Fruit fly (Drosophila melanogaster): ENCODE results near the gene nej.

Gene nej

dm6 chrX:9687623-9688022 is 757 bp upstream of the nej start (continued):
- TF ChIP-seq gcm2 (GFP tag; optimal IDR thresholded peaks at IDR 0.05) (peak; percentile 88), CG10267 (tag; optimal IDR thresholded peaks at IDR 0.05) (peak; percentile 95), zen (tag; optimal IDR thresholded peaks at IDR 0.05) (peak; percentile 96), jing (GFP tag; optimal IDR thresholded peaks at IDR 0.05) (peak; percentile 87), dmrt11E (tag; optimal IDR thresholded peaks at IDR 0.05) (peak; percentile 94), peb (GFP tag; IDR thresholded peaks at IDR 0.05) (peak; percentile 76), Poxn (GFP tag; IDR thresholded peaks at IDR 0.05) (peak; percentile 77), bcd (GFP tag; optimal IDR thresholded peaks at IDR 0.05) (peak; percentile 97), CG34376 (GFP tag; optimal IDR thresholded peaks at IDR 0.05) (peak; percentile 97), CG4854 (GFP tag; optimal IDR thresholded peaks at IDR 0.05) (peak; percentile 92), CG10565 (GFP tag; optimal IDR thresholded peaks at IDR 0.05) (peak; percentile 86), zfh2 (GFP tag; optimal IDR thresholded peaks at IDR 0.05) (peak; percentile 81), dysf (GFP tag; IDR thresholded peaks at IDR 0.05) (peak; percentile 93), sens (GFP tag) (peak; percentile 98), lab (GFP tag; optimal IDR thresholded peaks at IDR 0.05) (peak; percentile 97), CG12236 (GFP tag; optimal IDR thresholded peaks at IDR 0.05) (peak; percentile 59), CG8765 (GFP tag; IDR thresholded peaks at IDR 0.05) (peak; percentile 85), Abd-B (GFP tag; optimal IDR thresholded peaks at IDR 0.05) (peak; percentile 90), dimm (GFP tag; IDR thresholded peaks at IDR 0.05) (peak; percentile 76), CG4328 (GFP tag; optimal IDR thresholded peaks at IDR 0.05) (peak; percentile 95), CG42726 (GFP tag; IDR thresholded peaks at IDR 0.05; ENCODE audit: partially characterized antibody) (peak; percentile 68), ci (GFP tag; IDR thresholded peaks at IDR 0.05) (peak; percentile 97), CG1832 (GFP tag; optimal IDR thresholded peaks at IDR 0.05) (no peak), CG31441 (GFP tag; IDR thresholded peaks at IDR 0.05) (peak; percentile 99), CG4617 (GFP tag; optimal IDR thresholded peaks at IDR 0.05; ENCODE audit: borderline replicate concordance) (peak; percentile 69), CG16779 (GFP tag; IDR thresholded peaks at IDR 0.05) (peak; percentile 94), fu2 (GFP tag; optimal IDR thresholded peaks at IDR 0.05) (peak; percentile 73), CG17361 (GFP tag; IDR thresholded peaks at IDR 0.05) (peak; percentile 95), CG15011 (GFP tag; optimal IDR thresholded peaks at IDR 0.05) (peak; percentile 93), Fer2 (tag; optimal IDR thresholded peaks at IDR 0.05) (peak; percentile 89), BtbVII (GFP tag; optimal IDR thresholded peaks at IDR 0.05) (peak; percentile 96), CG3281 (GFP tag; optimal IDR thresholded peaks at IDR 0.05) (peak; percentile 97), CG6175 (GFP tag; IDR thresholded peaks at IDR 0.05) (peak; percentile 92), hbn (GFP tag; IDR thresholded peaks at IDR 0.05; ENCODE audit: partially characterized antibody) (no peak), pros (GFP tag; optimal IDR thresholded peaks at IDR 0.05) (peak; percentile 78), CG3995 (GFP tag; optimal IDR thresholded peaks at IDR 0.05) (peak; percentile 38), wek (GFP tag; optimal IDR thresholded peaks at IDR 0.05) (peak; percentile 89), shn (GFP tag; optimal IDR thresholded peaks at IDR 0.05) (peak; percentile 70), CG3065 (GFP tag; optimal IDR thresholded peaks at IDR 0.05) (peak; percentile 83), E2f2 (GFP tag; IDR thresholded peaks at IDR 0.05) (peak; percentile 88), CG4707 (GFP tag; optimal IDR thresholded peaks at IDR 0.05) (peak; percentile 93), Awh (GFP tag; IDR thresholded peaks at IDR 0.05) (peak; percentile 93), dpn (GFP tag; optimal IDR thresholded peaks at IDR 0.05) (peak; percentile 77 to 88), sug (tag; optimal IDR thresholded peaks at IDR 0.05) (peak; percentile 94), sens-2 (GFP tag; IDR thresholded peaks at IDR 0.05) (peak; percentile 95), Sin3A (optimal IDR thresholded peaks at IDR 0.05) (no peak), CG8089 (GFP tag; optimal IDR thresholded peaks at IDR 0.05) (peak; percentile 76), CG10366 (GFP tag; IDR thresholded peaks at IDR 0.05) (peak; percentile 90), CG3407 (GFP tag; optimal IDR thresholded peaks at IDR 0.05) (peak; percentile 92), CG18262 (tag; optimal IDR thresholded peaks at IDR 0.05) (peak; percentile 97), eyg (GFP tag; optimal IDR thresholded peaks at IDR 0.05) (peak; percentile 79), CG2678 (tag; optimal IDR thresholded peaks at IDR 0.05) (peak; percentile 97)

Data from whole organism, embryonic.